Worm (Caenorhabditis elegans) whole organism, midembryonic: Measurements from ENCODE around the gene pkg-2.

ENCODE experiments used
- T22C8.4 ChIP-seq: fragments of 200-800 bp; sonication (Bioruptor generic); IDR thresholded peaks from 2 replicates; pipeline ENCODE4 v1.3.6; 2022; ENCODE audit warnings: missing genetic modification characterization, missing compliant biosample characterization
- cog-1 ChIP-seq: sonication (generic microtip); optimal IDR thresholded peaks from 2 replicates; lab custom pipeline; 2016; ENCODE audit warnings: missing genetic modification characterization, missing compliant biosample characterization
- flt-1 ChIP-seq: fragments of 200-800 bp; sonication (Bioruptor generic); IDR thresholded peaks from 2 replicates; pipeline ENCODE4 v1.3.6; 2022; ENCODE audit warnings: missing genetic modification characterization, missing compliant biosample characterization
- ref-1 ChIP-seq: fragments of 200-800 bp; sonication (Bioruptor generic); conservative IDR thresholded peaks from 2 replicates; pipeline ENCODE4 v1.3.6; 2022; ENCODE audit warnings: missing genetic modification reagents, missing genetic modification characterization, missing compliant biosample characterization
- tab-1 ChIP-seq: fragments of 200-800 bp; sonication (Bioruptor generic); IDR thresholded peaks from 2 replicates; pipeline ENCODE4 v1.3.6; 2022; ENCODE audit warnings: missing genetic modification characterization, missing compliant biosample characterization
- ztf-23 ChIP-seq: fragments of 200-800 bp; sonication (Bioruptor generic); IDR thresholded peaks from 2 replicates; pipeline ENCODE4 v1.3.6; 2022; ENCODE audit warnings: missing genetic modification reagents, missing genetic modification characterization, missing compliant biosample characterization
- ztf-29 ChIP-seq: fragments of 200-800 bp; sonication (Bioruptor generic); IDR thresholded peaks from 2 replicates; pipeline ENCODE4 v1.3.6; 2022; ENCODE audit warnings: missing genetic modification reagents, missing genetic modification characterization, missing compliant biosample characterization

DNA sequence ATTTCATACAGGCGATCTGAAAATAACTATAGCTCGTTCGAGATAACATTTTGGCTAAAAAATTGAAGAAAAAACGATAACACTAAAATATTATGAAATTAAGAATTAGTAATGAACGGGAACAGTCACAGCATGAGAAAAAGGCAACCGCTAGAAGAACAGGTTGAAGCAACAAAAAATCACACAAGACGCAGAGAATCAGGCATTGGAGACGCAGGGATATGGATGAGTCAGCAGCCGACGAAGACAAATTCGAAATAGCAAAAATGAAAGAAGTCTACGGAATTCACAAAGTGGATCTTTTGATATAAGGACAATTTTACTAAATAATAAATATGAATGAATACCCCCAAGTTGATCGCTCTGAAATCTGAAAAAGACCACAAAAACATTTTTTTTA is 10.2 kb upstream of the pkg-2 start, which contains the start of gene tag-77:
- TF ChIP-seq ztf-23 (GFP tag; lab: Robert Waterston, UW) (no peak), flt-1 (GFP tag; lab: Robert Waterston, UW) (no peak), tab-1 (GFP tag; lab: Robert Waterston, UW) (no peak), ref-1 (GFP tag; lab: Robert Waterston, UW) (no peak), cog-1 (tag; lab: Kevin White, UChicago) (no peak), ztf-29 (no peak), T22C8.4 (GFP tag; lab: Robert Waterston, UW) (no peak)
